Fruit fly (Drosophila melanogaster) whole organism, embryonic: ENCODE results near the gene CG31548.

ENCODE experiments used
- BEAF-32 ChIP-seq: fragments of 200-800 bp; sonication (Bioruptor generic); optimal IDR thresholded peaks from 3 replicates; lab custom pipeline; 2017; ENCODE audit warnings: missing biosample characterization, missing genetic modification characterization, mild to moderate bottlenecking, moderate library complexity, missing genetic modification reagents
- Blimp-1 ChIP-seq: fragments of 200-800 bp; sonication (Bioruptor generic); optimal IDR thresholded peaks from 3 replicates; lab custom pipeline; 2018; ENCODE audit warnings: missing biosample characterization, missing genetic modification characterization, mild to moderate bottlenecking, moderate library complexity, missing genetic modification reagents
- CG10209 ChIP-seq: fragments of 200-800 bp; sonication (Bioruptor generic); optimal IDR thresholded peaks from 3 replicates; lab custom pipeline; 2017; ENCODE audit warnings: missing biosample characterization, mild to moderate bottlenecking, missing genetic modification characterization, missing genetic modification reagents
- CG10654 ChIP-seq: fragments of 200-800 bp; sonication (Bioruptor generic); optimal IDR thresholded peaks from 2 replicates; lab custom pipeline; 2016; ENCODE audit warnings: missing biosample characterization, missing genetic modification characterization
- CG13123 ChIP-seq: fragments of 200-800 bp; sonication (Bioruptor generic); optimal IDR thresholded peaks from 2 replicates; lab custom pipeline; 2016; ENCODE audit warnings: missing biosample characterization, missing genetic modification characterization
- CG13296 ChIP-seq: fragments of 200-800 bp; sonication (Bioruptor generic); optimal IDR thresholded peaks from 3 replicates; lab custom pipeline; 2018; ENCODE audit warnings: missing biosample characterization, mild to moderate bottlenecking, missing genetic modification characterization
- CG15696 ChIP-seq: fragments of 200-800 bp; sonication (Bioruptor generic); optimal IDR thresholded peaks from 2 replicates; lab custom pipeline; 2019; ENCODE audit warnings: missing biosample characterization, mild to moderate bottlenecking, missing genetic modification characterization, moderate library complexity
- CG1647 ChIP-seq: fragments of 200-800 bp; sonication (Bioruptor generic); optimal IDR thresholded peaks from 3 replicates; lab custom pipeline; 2016; ENCODE audit warnings: missing biosample characterization, missing genetic modification characterization
- CG16815 ChIP-seq: fragments of 200-800 bp; sonication (Bioruptor generic); optimal IDR thresholded peaks from 3 replicates; lab custom pipeline; 2017; ENCODE audit warnings: missing biosample characterization, mild to moderate bottlenecking, missing genetic modification characterization
- CG18262 ChIP-seq: fragments of 200-800 bp; optimal IDR thresholded peaks from 3 replicates; lab custom pipeline; 2019; ENCODE audit warnings: missing biosample characterization, mild to moderate bottlenecking, missing genetic modification characterization, moderate library complexity
- CG2712 ChIP-seq: fragments of 200-800 bp; optimal IDR thresholded peaks from 3 replicates; lab custom pipeline; 2019; ENCODE audit warnings: missing biosample characterization, mild to moderate bottlenecking, missing genetic modification characterization, moderate library complexity
- CG2889 ChIP-seq: fragments of 200-800 bp; sonication (Bioruptor generic); IDR thresholded peaks from 3 replicates; pipeline ENCODE4 v1.3.6; 2022; ENCODE audit warnings: missing biosample characterization, missing genetic modification characterization
- CG3065 ChIP-seq: fragments of 200-800 bp; sonication (Bioruptor generic); optimal IDR thresholded peaks from 2 replicates; lab custom pipeline; 2016; ENCODE audit warnings: missing biosample characterization, missing genetic modification characterization
- CG32532 ChIP-seq: fragments of 200-800 bp; sonication (Bioruptor generic); IDR thresholded peaks from 2 replicates; pipeline ENCODE4 v1.3.6; 2022; ENCODE audit warnings: missing biosample characterization, missing genetic modification characterization
- CG6272 ChIP-seq: fragments of 200-800 bp; sonication (Bioruptor generic); IDR thresholded peaks from 2 replicates; pipeline ENCODE4 v1.3.6; 2022; ENCODE audit warnings: missing biosample characterization, missing genetic modification characterization
- CG7928 ChIP-seq: fragments of 200-800 bp; sonication (Bioruptor generic); optimal IDR thresholded peaks from 2 replicates; lab custom pipeline; 2017; ENCODE audit warnings: missing biosample characterization, mild to moderate bottlenecking, missing genetic modification characterization
- CrebB ChIP-seq: fragments of 200-800 bp; sonication (Bioruptor generic); optimal IDR thresholded peaks from 3 replicates; lab custom pipeline; 2018; ENCODE audit warnings: missing biosample characterization, mild to moderate bottlenecking, missing genetic modification characterization
- D19B ChIP-seq: fragments of 200-800 bp; sonication (Bioruptor generic); optimal IDR thresholded peaks from 2 replicates; lab custom pipeline; 2017; ENCODE audit warnings: missing biosample characterization, mild to moderate bottlenecking, missing genetic modification characterization
- Doc2 ChIP-seq: fragments of 200-800 bp; sonication (Bioruptor generic); IDR thresholded peaks from 2 replicates; pipeline ENCODE4 v1.3.6; 2022; ENCODE audit warnings: missing biosample characterization, missing genetic modification characterization
- Drgx ChIP-seq: fragments of 200-800 bp; sonication (Bioruptor generic); IDR thresholded peaks from 2 replicates; pipeline ENCODE4 v1.3.6; 2022; ENCODE audit warnings: missing biosample characterization, missing genetic modification characterization
- Eip74EF ChIP-seq, 2 experiments: fragments of 200-800 bp in 1 of 2; fragments of >200 bp in 1 of 2; sonication (Bioruptor generic) in 1 of 2; optimal IDR thresholded peaks; 2 replicates each; lab custom pipeline; 2017 to 2019; ENCODE audit warnings: missing biosample characterization in 2 of 2, missing genetic modification characterization in 2 of 2, mild to moderate bottlenecking in 1 of 2, moderate library complexity in 1 of 2
- Fer2 ChIP-seq: fragments of 200-800 bp; sonication (Bioruptor generic); optimal IDR thresholded peaks from 2 replicates; lab custom pipeline; 2018; ENCODE audit warnings: missing biosample characterization, mild to moderate bottlenecking, missing genetic modification characterization, moderate library complexity
- HLH54F ChIP-seq: fragments of 200-800 bp; sonication (Bioruptor generic); optimal IDR thresholded peaks from 3 replicates; lab custom pipeline; 2016; ENCODE audit warnings: missing biosample characterization, missing genetic modification characterization
- HmgZ ChIP-seq: fragments of 200-800 bp; sonication (Bioruptor generic); optimal IDR thresholded peaks from 2 replicates; lab custom pipeline; 2018; ENCODE audit warnings: missing biosample characterization, mild to moderate bottlenecking, missing genetic modification characterization
- Hmr ChIP-seq: fragments of 200-800 bp; sonication (Bioruptor generic); optimal IDR thresholded peaks from 3 replicates; lab custom pipeline; 2017; ENCODE audit warnings: mild to moderate bottlenecking, missing biosample characterization, missing genetic modification reagents, missing genetic modification characterization
- Jarid2 ChIP-seq: fragments of 200-800 bp; sonication (Bioruptor generic); optimal IDR thresholded peaks from 3 replicates; lab custom pipeline; 2017; ENCODE audit warnings: mild to moderate bottlenecking, missing biosample characterization, missing genetic modification reagents, missing genetic modification characterization
- Lim3 ChIP-seq: fragments of 200-800 bp; sonication (Bioruptor generic); IDR thresholded peaks from 2 replicates; pipeline ENCODE4 v1.3.6; 2022; ENCODE audit warnings: missing biosample characterization, missing genetic modification characterization
- MESR4 ChIP-seq: fragments of 200-800 bp; sonication (Bioruptor generic); optimal IDR thresholded peaks from 2 replicates; lab custom pipeline; 2018; ENCODE audit warnings: missing biosample characterization, mild to moderate bottlenecking, missing genetic modification characterization, moderate library complexity
- Nf-YA ChIP-seq: fragments of 200-800 bp; sonication (Bioruptor generic); IDR thresholded peaks from 2 replicates; pipeline ENCODE4 v1.3.6; 2022; ENCODE audit warnings: missing biosample characterization, missing genetic modification characterization
- Nf-YC ChIP-seq: fragments of 200-800 bp; optimal IDR thresholded peaks from 3 replicates; lab custom pipeline; 2019; ENCODE audit warnings: missing biosample characterization, mild to moderate bottlenecking, missing genetic modification characterization, moderate library complexity
- NfI ChIP-seq: fragments of 200-800 bp; sonication (Bioruptor generic); optimal IDR thresholded peaks from 3 replicates; lab custom pipeline; 2018; ENCODE audit warnings: missing biosample characterization, mild to moderate bottlenecking, missing genetic modification characterization, moderate library complexity
- Sry-δ ChIP-seq: fragments of 200-800 bp; sonication (Bioruptor generic); optimal IDR thresholded peaks from 2 replicates; lab custom pipeline; 2016; ENCODE audit warnings: missing biosample characterization, missing genetic modification characterization
- Taf1 ChIP-seq: fragments of 200-800 bp; sonication (Bioruptor generic); IDR thresholded peaks from 2 replicates; pipeline ENCODE4 v1.3.6; 2022; ENCODE audit warnings: missing biosample characterization, missing genetic modification characterization
- Trl ChIP-seq, 3 experiments: fragments of >200 bp in 2 of 3; fragments of 200-800 bp in 1 of 3; sonication (Bioruptor generic) in 1 of 3; optimal IDR thresholded peaks; 2 replicates in 1 of 3; 3 replicates in 2 of 3; lab custom pipeline; 2016 to 2017; ENCODE audit warnings: missing biosample characterization in 1 of 3, missing genetic modification characterization in 1 of 3
- ab ChIP-seq: fragments of 200-800 bp; sonication (Bioruptor generic); optimal IDR thresholded peaks from 2 replicates; lab custom pipeline; 2016; ENCODE audit warnings: missing biosample characterization, missing genetic modification characterization
- ap ChIP-seq: fragments of 200-800 bp; sonication (Bioruptor generic); IDR thresholded peaks from 2 replicates; pipeline ENCODE4 v1.3.6; 2022; ENCODE audit warnings: missing biosample characterization, missing genetic modification characterization
- ato ChIP-seq: fragments of 200-800 bp; sonication (Bioruptor generic); IDR thresholded peaks from 2 replicates; pipeline ENCODE4 v1.3.6; 2022; ENCODE audit warnings: missing biosample characterization, missing genetic modification characterization; ENCODE audit not compliant: partially characterized antibody
- dysf ChIP-seq: fragments of 200-800 bp; sonication (Bioruptor generic); IDR thresholded peaks from 3 replicates; pipeline ENCODE4 v1.3.6; 2022; ENCODE audit warnings: missing biosample characterization, missing genetic modification characterization
- gem ChIP-seq: fragments of 200-800 bp; sonication (Bioruptor generic); optimal IDR thresholded peaks from 2 replicates; lab custom pipeline; 2019; ENCODE audit warnings: missing biosample characterization, mild to moderate bottlenecking, missing genetic modification characterization, moderate library complexity
- inv ChIP-seq: fragments of 200-800 bp; sonication (Bioruptor generic); IDR thresholded peaks from 2 replicates; pipeline ENCODE4 v1.3.6; 2022; ENCODE audit warnings: missing biosample characterization, missing genetic modification characterization; ENCODE audit not compliant: partially characterized antibody
- lab ChIP-seq: fragments of 200-800 bp; sonication (Bioruptor generic); optimal IDR thresholded peaks from 3 replicates; lab custom pipeline; 2017; ENCODE audit warnings: missing biosample characterization, missing genetic modification characterization, mild to moderate bottlenecking, moderate library complexity, missing genetic modification reagents
- nau ChIP-seq: fragments of 200-800 bp; sonication (Bioruptor generic); optimal IDR thresholded peaks from 3 replicates; lab custom pipeline; 2017; ENCODE audit warnings: missing biosample characterization, mild to moderate bottlenecking, missing genetic modification characterization, missing genetic modification reagents
- otp ChIP-seq: fragments of 200-800 bp; sonication (Bioruptor generic); IDR thresholded peaks from 3 replicates; pipeline ENCODE4, ENCODE4 v1.3.6; 2022; ENCODE audit warnings: missing biosample characterization, missing genetic modification characterization
- phol ChIP-seq: fragments of 200-800 bp; sonication (Bioruptor generic); optimal IDR thresholded peaks from 3 replicates; lab custom pipeline; 2018; ENCODE audit warnings: missing biosample characterization, mild to moderate bottlenecking, missing genetic modification characterization, moderate library complexity
- psq ChIP-seq: fragments of 200-800 bp; sonication (Bioruptor generic); optimal IDR thresholded peaks from 2 replicates; lab custom pipeline; 2017; ENCODE audit warnings: missing biosample characterization, missing genetic modification characterization
- tgo ChIP-seq: fragments of 200-800 bp; sonication (Bioruptor generic); IDR thresholded peaks from 3 replicates; pipeline ENCODE4 v1.3.6; 2022; ENCODE audit warnings: missing biosample characterization, missing genetic modification characterization
- z ChIP-seq: fragments of 200-800 bp; sonication (Bioruptor generic); IDR thresholded peaks from 3 replicates; pipeline ENCODE4 v1.3.6; 2022; ENCODE audit warnings: missing biosample characterization, missing genetic modification characterization
- zfh1 ChIP-seq: fragments of 200-800 bp; sonication (Bioruptor generic); IDR thresholded peaks from 3 replicates; pipeline ENCODE4 v1.3.6; 2022; ENCODE audit warnings: missing biosample characterization, missing genetic modification characterization

CG31548 gene

dm6 chr3R:5636519-5637430 is at the start of gene CG31548, which contains the start of gene CG12170 (continued):
- TF ChIP-seq Nf-YC (tag; lab: Kevin White, UChicago): no peak
- TF ChIP-seq ab (GFP tag; lab: Kevin White, UChicago): no peak
- no peak for TF ChIP-seq D19B (GFP tag; lab: Kevin White, UChicago)
- no peak for TF ChIP-seq Lim3 (GFP tag; lab: Robert Waterston, UW)
- peak; percentile 29; the same call in 1 of the 2 replicates for TF ChIP-seq ap (GFP tag; lab: Robert Waterston, UW)
- TF ChIP-seq HLH54F: no peak
- TF ChIP-seq Blimp-1 (GFP tag; lab: Kevin White, UChicago): no peak
- TF ChIP-seq Jarid2 (GFP tag; lab: Kevin White, UChicago): no peak
- peak; percentile 43; the same call in 2 of the 3 replicates for TF ChIP-seq tgo (GFP tag; lab: Robert Waterston, UW)
- no peak for TF ChIP-seq HmgZ (tag; lab: Kevin White, UChicago)
- peak; percentile 42 for TF ChIP-seq CG13296 (GFP tag; lab: Kevin White, UChicago)
- peak; percentile 77 for TF ChIP-seq CG2712 (tag; lab: Kevin White, UChicago)
- TF ChIP-seq zfh1: 0 out of 3 replicates have a peak, but pooled peaks have one; percentile 43
- no peak for TF ChIP-seq NfI (GFP tag; lab: Kevin White, UChicago)
- no peak for TF ChIP-seq otp (GFP tag; lab: Robert Waterston, UW)
- no peak for TF ChIP-seq CG7928 (GFP tag; lab: Kevin White, UChicago)
- TF ChIP-seq z (GFP tag; lab: Robert Waterston, UW): no peak
- TF ChIP-seq CG6272 (GFP tag; lab: Robert Waterston, UW): no peak
- TF ChIP-seq Eip74EF (GFP tag; optimal IDR thresholded peaks at IDR 0.05; lab: Kevin White, UChicago): peak in 1 of 2 experiments; percentile 4
- no peak for TF ChIP-seq Sry-δ (GFP tag; lab: Kevin White, UChicago)
- TF ChIP-seq Doc2 (GFP tag; lab: Robert Waterston, UW): no peak
- TF ChIP-seq CG10654: peak; percentile 30
- TF ChIP-seq Nf-YA (GFP tag; lab: Robert Waterston, UW): no peak
- no peak for TF ChIP-seq Fer2
- no peak for TF ChIP-seq inv
- TF ChIP-seq Hmr (GFP tag; lab: Kevin White, UChicago): no peak
- no peak for TF ChIP-seq CG10209 (GFP tag; lab: Kevin White, UChicago)
- no peak for TF ChIP-seq ato (GFP tag; lab: Robert Waterston, UW)
- TF ChIP-seq BEAF-32 (GFP tag; lab: Kevin White, UChicago): no peak
- TF ChIP-seq nau: no peak
- no peak for TF ChIP-seq gem
- TF ChIP-seq CG15696 (tag; lab: Kevin White, UChicago): no peak
- no peak for TF ChIP-seq CG2889 (GFP tag; lab: Robert Waterston, UW)
- TF ChIP-seq Trl (optimal IDR thresholded peaks at IDR 0.05; lab: Kevin White, UChicago): no peak
- no peak for TF ChIP-seq Trl (GFP tag; optimal IDR thresholded peaks at IDR 0.05; lab: Kevin White, UChicago)
- peak; percentile 72 for TF ChIP-seq CG18262 (tag; lab: Kevin White, UChicago)
- TF ChIP-seq lab (GFP tag; lab: Kevin White, UChicago): no peak
- no peak for TF ChIP-seq Taf1
- peak; percentile 94 for TF ChIP-seq MESR4 (GFP tag; lab: Kevin White, UChicago)
- TF ChIP-seq CG1647 (GFP tag; lab: Kevin White, UChicago): no peak
- no peak for TF ChIP-seq psq (GFP tag; lab: Kevin White, UChicago)
- no peak for TF ChIP-seq CG13123 (GFP tag; lab: Kevin White, UChicago)
- TF ChIP-seq dysf: no peak
- no peak for TF ChIP-seq CG3065 (GFP tag; lab: Kevin White, UChicago)
- TF ChIP-seq CG16815 (GFP tag; lab: Kevin White, UChicago): no peak
- no peak for TF ChIP-seq Drgx (GFP tag; lab: Robert Waterston, UW)
- TF ChIP-seq CG32532 (GFP tag; lab: Robert Waterston, UW): peak; percentile 59; the same call in 1 of the 2 replicates
- peak; percentile 60 for TF ChIP-seq phol (tag; lab: Kevin White, UChicago)
- no peak for TF ChIP-seq CrebB (tag; lab: Kevin White, UChicago)
